Fruit fly (Drosophila melanogaster) whole organism, embryonic: ENCODE results near the gene CG13931.

Experiments used
- CG11695 ChIP-seq: fragments of 200-800 bp; sonication (Bioruptor generic); IDR thresholded peaks from 3 replicates; pipeline ENCODE4 v1.3.6; 2022; ENCODE audit warnings: missing biosample characterization, missing genetic modification characterization
- CG7963 ChIP-seq: fragments of 200-800 bp; sonication (Bioruptor generic); IDR thresholded peaks from 3 replicates; pipeline ENCODE4 v1.3.6; 2022; ENCODE audit warnings: missing biosample characterization, missing genetic modification characterization; ENCODE audit not compliant: partially characterized antibody
- aop ChIP-seq: fragments of 200-800 bp; sonication (Bioruptor generic); IDR thresholded peaks from 2 replicates; pipeline ENCODE4 v1.3.6; 2022; ENCODE audit warnings: missing biosample characterization, missing genetic modification characterization
- cwo ChIP-seq: fragments of 200-800 bp; sonication (Bioruptor generic); optimal IDR thresholded peaks from 3 replicates; lab custom pipeline; 2017; ENCODE audit warnings: missing biosample characterization, missing genetic modification characterization, mild to moderate bottlenecking, moderate library complexity, missing genetic modification reagents
- lbe ChIP-seq: fragments of 200-800 bp; sonication (Bioruptor generic); optimal IDR thresholded peaks from 2 replicates; lab custom pipeline; 2016; ENCODE audit warnings: missing biosample characterization, mild to moderate bottlenecking, missing genetic modification characterization

- TF ChIP-seq cwo (GFP tag; lab: Kevin White, UChicago) = no peak
- no peak for TF ChIP-seq lbe (GFP tag; lab: Kevin White, UChicago)
- no peak for TF ChIP-seq CG7963 (GFP tag; lab: Robert Waterston, UW)
- no peak for TF ChIP-seq aop (GFP tag; lab: Robert Waterston, UW)
- TF ChIP-seq CG11695 = no peak
Measured at dm6 chr3L:1676222-1676621, 26.0 kb downstream of the CG13931 start.
